Fruit fly (Drosophila melanogaster) Kc167 (cell line): ENCODE results near the gene Secp43.

Experiments used
- Myc ChIP-seq: fragments of >200 bp; optimal IDR thresholded peaks from 2 replicates; lab custom pipeline; 2017; ENCODE audit warnings: missing external identifiers
- Sin3A ChIP-seq: fragments of >200 bp; optimal IDR thresholded peaks from 2 replicates; lab custom pipeline; 2018; ENCODE audit warnings: missing external identifiers
- h ChIP-seq: fragments of >200 bp; optimal IDR thresholded peaks from 3 replicates; lab custom pipeline; 2018; ENCODE audit warnings: missing external identifiers
- insv ChIP-seq: fragments of >200 bp; optimal IDR thresholded peaks from 3 replicates; lab custom pipeline; 2018; ENCODE audit warnings: missing external identifiers
- psq ChIP-seq: fragments of >200 bp; optimal IDR thresholded peaks from 2 replicates; lab custom pipeline; 2017; ENCODE audit warnings: missing external identifiers
- ttk ChIP-seq: sonication (Bioruptor generic); optimal IDR thresholded peaks from 2 replicates; lab custom pipeline; 2017; ENCODE audit warnings: missing external identifiers

Secp43 gene

dm6 chr2L:4454009-4454689, at the start of gene Secp43, which contains the start of gene ND-B8:
Gene Secp43 (minus strand): TSS chr2L:4454453.
Gene ND-B8 (plus strand): TSS chr2L:4454626.
- TF ChIP-seq ttk (lab: Kevin White, UChicago), result no peak
- no peak for TF ChIP-seq insv (lab: Kevin White, UChicago)
- no peak for TF ChIP-seq h (lab: Kevin White, UChicago)

DNA sequence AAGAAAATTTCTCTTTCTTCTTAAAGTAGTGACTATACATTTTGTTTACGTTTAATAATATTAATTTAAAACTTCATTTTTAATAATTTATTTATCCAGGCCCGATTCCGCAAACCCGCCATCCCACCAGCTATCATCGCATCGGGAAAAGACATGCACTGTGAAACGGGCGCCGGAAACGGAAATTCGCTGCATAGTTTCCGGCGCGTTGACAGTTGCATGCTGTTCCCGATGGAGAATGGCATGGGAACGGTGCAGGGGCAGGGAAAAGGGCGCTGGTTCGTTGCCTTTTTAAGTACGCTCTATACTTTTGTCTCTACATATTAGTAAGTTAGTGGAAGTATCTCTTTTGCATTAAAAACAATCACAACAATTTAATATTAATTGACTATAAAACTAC, 23.7 kb upstream of the Secp43 start:
- TF ChIP-seq ttk (lab: Kevin White, UChicago), result no peak
- no peak for TF ChIP-seq insv (lab: Kevin White, UChicago)
- no peak for TF ChIP-seq Myc (lab: Kevin White, UChicago)
- no peak for TF ChIP-seq h (lab: Kevin White, UChicago)
- no peak for TF ChIP-seq psq (lab: Kevin White, UChicago)
- no peak for TF ChIP-seq Sin3A (lab: Kevin White, UChicago)

dm6 chr2L:4476672-4477273, 22.5 kb upstream of the Secp43 start, which contains the start of gene ine:
Gene ine (minus strand): TSS chr2L:4477022.
- TF ChIP-seq insv (lab: Kevin White, UChicago), result no peak
- TF ChIP-seq psq (lab: Kevin White, UChicago), result no peak
- TF ChIP-seq h (lab: Kevin White, UChicago), result no peak

DNA sequence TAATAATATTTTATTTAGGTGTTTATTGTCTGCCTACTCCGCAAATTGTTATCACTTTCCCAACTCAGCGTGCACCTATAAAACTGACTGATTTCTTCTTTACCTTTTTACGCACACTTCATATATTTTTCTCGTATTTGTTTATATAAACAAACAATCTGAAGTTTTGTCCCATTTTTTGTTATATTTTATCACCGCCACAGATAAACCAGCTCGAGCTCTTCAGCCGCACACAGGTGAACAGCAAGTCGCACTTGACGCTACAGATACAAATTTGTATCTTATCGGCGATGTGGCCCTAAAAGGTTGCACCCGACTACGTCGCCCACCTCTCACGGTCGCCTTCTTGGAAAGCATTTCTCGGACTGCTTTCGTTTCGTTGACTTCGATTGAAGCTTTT, 21.2 kb upstream of the Secp43 start:
- no peak for TF ChIP-seq Myc (lab: Kevin White, UChicago)
- no peak for TF ChIP-seq h (lab: Kevin White, UChicago)
- TF ChIP-seq insv (lab: Kevin White, UChicago), result no peak
- TF ChIP-seq psq (lab: Kevin White, UChicago), result no peak

DNA sequence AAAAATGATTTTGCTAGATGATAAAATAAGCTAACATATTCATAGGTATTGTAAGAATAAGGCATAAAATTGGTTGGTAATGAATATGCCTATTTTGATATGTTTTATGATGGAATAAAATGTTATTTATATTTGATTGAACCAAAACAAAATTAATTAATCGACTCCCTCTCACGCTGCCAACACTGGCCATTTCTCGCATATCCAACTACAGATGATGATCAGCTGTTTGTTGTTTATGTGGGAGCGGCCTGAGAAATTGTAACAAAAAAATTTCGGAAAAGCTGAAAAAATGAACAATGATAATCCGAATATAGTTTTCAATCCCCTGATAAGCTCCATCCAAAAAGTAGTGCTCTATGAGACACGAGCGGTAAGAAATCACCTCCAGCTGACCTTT, 10.7 kb upstream of the Secp43 start, which contains the start of gene FIG4:
TSS of gene FIG4 (plus strand) at position 229 of the 400 bp plus-strand sequence.
- TF ChIP-seq Myc (lab: Kevin White, UChicago), result no peak
- no peak for TF ChIP-seq Sin3A (lab: Kevin White, UChicago)
- no peak for TF ChIP-seq ttk (lab: Kevin White, UChicago)
- no peak for TF ChIP-seq insv (lab: Kevin White, UChicago)
- no peak for TF ChIP-seq psq (lab: Kevin White, UChicago)
- TF ChIP-seq h (lab: Kevin White, UChicago), result no peak

DNA sequence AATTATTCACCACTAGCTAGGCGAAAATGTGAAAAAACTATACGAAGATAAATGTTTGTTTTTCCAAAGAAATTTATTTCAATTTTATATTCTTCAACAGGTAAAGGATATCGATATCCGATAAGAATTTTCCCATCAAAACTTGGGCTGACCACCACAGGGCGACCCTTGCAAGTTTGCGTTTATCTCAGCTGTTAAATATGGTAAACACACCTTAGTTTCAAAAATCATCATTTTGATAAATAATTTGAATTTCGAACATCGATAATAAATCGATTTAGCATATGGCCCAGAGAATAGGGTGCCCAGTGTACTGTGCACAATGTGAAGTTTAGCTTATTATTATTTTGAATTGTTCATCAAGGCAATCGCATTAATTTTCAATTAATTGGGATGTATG, 9.1 kb upstream of the Secp43 start, which contains the start of the genes CG15443 and Paris:
TSS of gene CG15443 (minus strand) at position 125 of the 400 bp plus-strand sequence.
TSS of gene Paris (plus strand) at position 289 of the 400 bp plus-strand sequence.
- TF ChIP-seq psq (lab: Kevin White, UChicago), result no peak
- no peak for TF ChIP-seq ttk (lab: Kevin White, UChicago)
- TF ChIP-seq h (lab: Kevin White, UChicago), result no peak
- TF ChIP-seq insv (lab: Kevin White, UChicago), result no peak
- no peak for TF ChIP-seq Myc (lab: Kevin White, UChicago)
- TF ChIP-seq Sin3A (lab: Kevin White, UChicago), result no peak

dm6 chr2L:4459543-4459942, 5.3 kb upstream of the Secp43 start, which contains the start of the genes mRpL27 and CG15435:
Gene mRpL27 (minus strand): TSS chr2L:4459638.
Gene CG15435 (plus strand): TSS chr2L:4459729.
- no peak for TF ChIP-seq insv (lab: Kevin White, UChicago)
- no peak for TF ChIP-seq Myc (lab: Kevin White, UChicago)
- no peak for TF ChIP-seq Sin3A (lab: Kevin White, UChicago)

DNA sequence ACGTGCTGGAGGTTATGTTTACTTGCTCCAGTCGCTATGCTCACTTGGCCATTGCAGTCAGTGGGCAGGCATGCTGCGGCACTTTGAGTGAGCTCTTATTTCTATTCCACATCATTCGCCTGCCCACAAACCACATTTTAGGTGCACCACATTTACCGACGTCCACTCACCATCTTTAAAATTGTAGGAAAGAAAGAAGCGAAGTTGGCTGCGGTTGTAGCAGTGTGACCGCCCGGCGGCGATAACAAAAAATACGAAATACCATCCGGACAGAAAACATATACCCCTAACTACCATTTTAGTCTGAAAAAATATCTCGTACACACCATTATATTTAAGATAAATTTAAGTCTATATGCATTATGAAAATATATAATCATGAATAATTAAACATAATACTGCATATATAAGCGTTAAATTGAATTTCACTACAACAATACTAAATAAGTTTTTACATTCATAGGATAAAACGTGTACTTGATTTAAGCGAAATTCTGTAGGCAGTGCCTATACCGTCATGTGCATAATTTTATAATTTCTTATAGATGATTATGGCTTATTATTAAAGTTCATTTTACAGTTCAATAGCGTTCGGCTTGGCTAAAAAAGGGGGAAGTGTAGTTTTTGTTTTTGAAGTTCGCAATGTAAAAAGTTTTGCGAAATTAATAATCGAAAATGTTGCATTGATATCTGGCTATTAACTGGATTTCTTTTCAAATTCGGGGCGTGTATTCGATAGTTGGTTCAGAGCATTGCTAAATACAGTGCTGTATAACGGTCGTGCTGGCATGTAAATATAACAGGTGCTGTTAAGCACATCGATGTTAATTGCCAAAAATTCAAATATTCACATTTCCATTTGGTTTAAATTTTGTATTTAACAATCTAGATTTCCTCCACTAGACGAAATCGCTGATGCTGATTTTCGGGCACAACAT, 4.1 kb upstream of the Secp43 start, which contains the start of gene RpL27A:
TSS of gene RpL27A (minus strand) at position 246 of the 938 bp plus-strand sequence.
- no peak for TF ChIP-seq h (lab: Kevin White, UChicago)
- no peak for TF ChIP-seq psq (lab: Kevin White, UChicago)
- no peak for TF ChIP-seq Sin3A (lab: Kevin White, UChicago)
- TF ChIP-seq insv (lab: Kevin White, UChicago), result no peak
- no peak for TF ChIP-seq Myc (lab: Kevin White, UChicago)
- no peak for TF ChIP-seq ttk (lab: Kevin White, UChicago)

dm6 chr2L:4456539-4456994, 2.3 kb upstream of the Secp43 start, which contains the start of gene Gs1l:
Gene Gs1l (minus strand): TSS chr2L:4456807.
- no peak for TF ChIP-seq Sin3A (lab: Kevin White, UChicago)
- no peak for TF ChIP-seq psq (lab: Kevin White, UChicago)
- TF ChIP-seq insv (lab: Kevin White, UChicago), result no peak
- no peak for TF ChIP-seq ttk (lab: Kevin White, UChicago)
- no peak for TF ChIP-seq Myc (lab: Kevin White, UChicago)
- no peak for TF ChIP-seq h (lab: Kevin White, UChicago)

dm6 chr2L:4452798-4453197, 1.5 kb downstream of the Secp43 start, which contains the start of gene CG15439:
Gene CG15439 (minus strand): TSS chr2L:4453038.
- no peak for TF ChIP-seq h (lab: Kevin White, UChicago)
- no peak for TF ChIP-seq Sin3A (lab: Kevin White, UChicago)
- no peak for TF ChIP-seq psq (lab: Kevin White, UChicago)
- no peak for TF ChIP-seq Myc (lab: Kevin White, UChicago)
- no peak for TF ChIP-seq ttk (lab: Kevin White, UChicago)
- no peak for TF ChIP-seq insv (lab: Kevin White, UChicago)
